Fruit fly (Drosophila melanogaster) whole organism, adult: ENCODE results near the gene Cpr66Cb.
A peak's percentile ranks its signal among the peaks of the same experiment; 100 is the strongest.

Experiments used
- CG11617 ChIP-seq: fragments of 200-800 bp; sonication (Bioruptor generic); optimal IDR thresholded peaks from 2 replicates; lab custom pipeline; 2017; ENCODE audit warnings: mild to moderate bottlenecking, missing biosample characterization, missing genetic modification reagents, missing genetic modification characterization
- CG12768 ChIP-seq: fragments of 200-800 bp; sonication (Bioruptor generic); optimal IDR thresholded peaks from 2 replicates; lab custom pipeline; 2017; ENCODE audit warnings: missing biosample characterization, missing genetic modification characterization, mild to moderate bottlenecking, moderate library complexity, missing genetic modification reagents
- CG14711 ChIP-seq: fragments of 200-800 bp; sonication (Bioruptor generic); optimal IDR thresholded peaks from 2 replicates; lab custom pipeline; 2018; ENCODE audit warnings: missing biosample characterization, mild to moderate bottlenecking, missing genetic modification characterization, moderate library complexity
- CG1620 ChIP-seq: fragments of 200-800 bp; sonication (Bioruptor generic); optimal IDR thresholded peaks from 2 replicates; lab custom pipeline; 2016; ENCODE audit warnings: missing biosample characterization, missing genetic modification characterization
- CG33017 ChIP-seq: fragments of 200-800 bp; sonication (Bioruptor generic); optimal IDR thresholded peaks from 2 replicates; lab custom pipeline; 2018; ENCODE audit warnings: missing biosample characterization, mild to moderate bottlenecking, missing genetic modification characterization, moderate library complexity
- CG5204 ChIP-seq: fragments of 200-800 bp; sonication (Bioruptor generic); optimal IDR thresholded peaks from 2 replicates; lab custom pipeline; 2016; ENCODE audit warnings: missing biosample characterization, missing genetic modification characterization
- CG7045 ChIP-seq: fragments of 200-800 bp; sonication (Bioruptor generic); optimal IDR thresholded peaks from 2 replicates; lab custom pipeline; 2017; ENCODE audit warnings: missing biosample characterization, mild to moderate bottlenecking, missing genetic modification characterization
- CG7101 ChIP-seq: fragments of 200-800 bp; sonication (Bioruptor generic); optimal IDR thresholded peaks from 2 replicates; lab custom pipeline; 2018; ENCODE audit warnings: missing biosample characterization, mild to moderate bottlenecking, missing genetic modification characterization, moderate library complexity
- Clk ChIP-seq: fragments of 200-800 bp; sonication (Bioruptor generic); optimal IDR thresholded peaks from 2 replicates; lab custom pipeline; 2017; ENCODE audit warnings: missing biosample characterization, missing genetic modification characterization
- Crg-1 ChIP-seq: fragments of 200-800 bp; sonication (Bioruptor generic); optimal IDR thresholded peaks from 2 replicates; lab custom pipeline; 2016; ENCODE audit warnings: missing biosample characterization, missing genetic modification characterization
- Hr96 ChIP-seq: fragments of 200-800 bp; sonication (Bioruptor generic); optimal IDR thresholded peaks from 2 replicates; lab custom pipeline; 2016; ENCODE audit warnings: missing biosample characterization, missing genetic modification characterization
- Mnt ChIP-seq: fragments of 200-800 bp; sonication (Bioruptor generic); optimal IDR thresholded peaks from 2 replicates; lab custom pipeline; 2016; ENCODE audit warnings: missing biosample characterization, mild to moderate bottlenecking, missing genetic modification characterization
- bab1 ChIP-seq: fragments of 200-800 bp; sonication (Bioruptor generic); optimal IDR thresholded peaks from 3 replicates; lab custom pipeline; 2019; ENCODE audit warnings: missing biosample characterization, mild to moderate bottlenecking, missing genetic modification characterization, moderate library complexity
- cic ChIP-seq: fragments of 200-800 bp; sonication (Bioruptor generic); optimal IDR thresholded peaks from 2 replicates; lab custom pipeline; 2017; ENCODE audit warnings: missing biosample characterization, mild to moderate bottlenecking, missing genetic modification characterization, moderate library complexity
- cnc ChIP-seq, 2 experiments: fragments of >200 bp; optimal IDR thresholded peaks; 2 replicates each; lab custom pipeline; 2017
- kay ChIP-seq: fragments of 200-800 bp; sonication (Bioruptor generic); peaks from one replicate; lab custom pipeline; 2016; ENCODE audit warnings: missing biosample characterization, missing genetic modification characterization, borderline replicate concordance
- ovo ChIP-seq: fragments of 200-800 bp; sonication (Bioruptor generic); optimal IDR thresholded peaks from 2 replicates; lab custom pipeline; 2016; ENCODE audit warnings: missing biosample characterization, missing genetic modification characterization
- pad ChIP-seq: fragments of 200-800 bp; sonication (Bioruptor generic); optimal IDR thresholded peaks from 3 replicates; lab custom pipeline; 2017; ENCODE audit warnings: missing biosample characterization, missing genetic modification characterization, mild to moderate bottlenecking, moderate library complexity, missing genetic modification reagents
- tj ChIP-seq: fragments of 200-800 bp; sonication (Bioruptor generic); optimal IDR thresholded peaks from 3 replicates; lab custom pipeline; 2017; ENCODE audit warnings: missing biosample characterization, mild to moderate bottlenecking, missing genetic modification characterization, moderate library complexity
- toe ChIP-seq: fragments of 200-800 bp; sonication (Bioruptor generic); optimal IDR thresholded peaks from 2 replicates; lab custom pipeline; 2016; ENCODE audit warnings: missing biosample characterization, missing genetic modification characterization

Cpr66Cb gene

DNA sequence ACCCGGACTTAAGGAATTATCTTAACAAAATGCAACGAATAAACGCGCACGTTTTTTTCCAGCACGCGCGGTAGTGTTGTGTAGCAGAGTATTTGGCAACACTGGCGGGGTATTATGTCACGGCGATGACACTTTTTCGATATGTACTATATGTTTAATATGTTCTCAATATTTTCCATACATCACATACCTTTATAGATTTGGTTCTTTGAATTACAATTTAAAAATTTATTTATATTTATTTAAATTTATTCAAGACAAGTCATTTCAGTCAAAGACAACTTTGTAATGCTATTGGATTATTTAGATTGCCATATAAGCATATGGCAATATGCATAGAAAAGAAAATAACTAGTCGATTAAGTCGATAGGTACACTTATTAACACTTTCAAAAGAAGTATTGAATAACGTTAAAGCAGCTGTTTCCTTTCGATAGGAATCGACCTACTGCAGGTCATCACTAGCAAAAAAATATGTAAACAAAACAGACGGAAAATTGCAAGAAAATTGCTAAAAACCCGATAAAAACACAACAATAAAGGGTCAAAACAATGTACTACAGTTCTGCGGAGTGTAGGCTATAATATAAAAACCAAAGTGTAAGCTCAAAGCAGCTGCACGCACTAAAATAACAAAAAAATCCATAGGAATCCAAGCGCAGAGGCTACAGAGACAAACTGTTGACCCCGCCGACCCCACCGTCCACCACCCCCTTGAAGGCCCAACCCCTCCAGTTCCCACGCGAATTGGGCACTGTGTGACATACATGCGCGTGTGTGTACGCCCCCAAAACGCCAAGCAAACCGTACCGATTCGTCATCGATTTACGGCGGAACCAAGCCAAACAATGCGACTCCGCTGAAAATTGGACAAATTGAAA, 9.9 kb downstream of the Cpr66Cb start, which contains the start of the genes CG7182 and GAPcenA:
Gene CG7182 (minus strand): TSS at position 283 of the 881 bp plus-strand sequence.
Gene GAPcenA (plus strand): TSS at position 462 of the 881 bp plus-strand sequence.
- TF ChIP-seq cnc (optimal IDR thresholded peaks at IDR 0.05; lab: Kevin White, UChicago) (no peak), Hr96 (GFP tag; lab: Kevin White, UChicago) (peak; percentile 65), Crg-1 (GFP tag; lab: Kevin White, UChicago) (peak; percentile 68), CG5204 (GFP tag; lab: Kevin White, UChicago) (no peak), cic (GFP tag; lab: Kevin White, UChicago) (no peak), Clk (GFP tag; lab: Kevin White, UChicago) (peak; percentile 56), ovo (GFP tag; lab: Kevin White, UChicago) (peak; percentile 50), CG12768 (GFP tag; lab: Kevin White, UChicago) (peak; percentile 76), bab1 (GFP tag; lab: Kevin White, UChicago) (peak; percentile 80), pad (GFP tag; lab: Kevin White, UChicago) (peak; percentile 81), CG33017 (peak; percentile 83), kay (GFP tag; lab: Kevin White, UChicago) (no peak), toe (GFP tag; lab: Kevin White, UChicago) (peak; percentile 77), CG14711 (tag; lab: Kevin White, UChicago) (peak; percentile 89), CG1620 (GFP tag; lab: Kevin White, UChicago) (peak; percentile 79), CG7045 (GFP tag; lab: Kevin White, UChicago) (peak; percentile 80), CG11617 (peak; percentile 88), Mnt (GFP tag; lab: Kevin White, UChicago) (peak; percentile 94), tj (GFP tag; lab: Kevin White, UChicago) (peak; percentile 62), CG7101 (tag; lab: Kevin White, UChicago) (peak; percentile 89)

DNA sequence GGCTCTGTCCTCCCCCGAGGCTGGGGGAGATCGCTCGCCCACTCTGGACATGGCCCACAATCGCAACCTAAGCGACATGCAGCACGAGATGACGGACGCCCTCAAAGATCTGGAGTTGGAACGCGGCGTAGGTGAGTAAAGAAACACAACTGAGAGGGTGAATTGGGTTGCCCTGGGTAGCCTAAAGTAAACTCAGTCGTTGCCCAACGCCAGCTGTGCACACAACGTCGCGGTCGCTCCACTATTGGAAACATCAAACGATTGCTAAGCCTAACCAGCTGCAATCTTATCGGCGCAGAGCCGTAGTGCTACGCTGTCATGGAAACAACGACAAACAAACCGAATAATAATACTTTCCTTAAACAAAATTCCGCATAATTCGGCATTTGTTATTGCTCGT, 10.9 kb downstream of the Cpr66Cb start:
- peak; percentile 16 for TF ChIP-seq CG7101 (tag; lab: Kevin White, UChicago)
- no peak for TF ChIP-seq CG1620 (GFP tag; lab: Kevin White, UChicago)

DNA sequence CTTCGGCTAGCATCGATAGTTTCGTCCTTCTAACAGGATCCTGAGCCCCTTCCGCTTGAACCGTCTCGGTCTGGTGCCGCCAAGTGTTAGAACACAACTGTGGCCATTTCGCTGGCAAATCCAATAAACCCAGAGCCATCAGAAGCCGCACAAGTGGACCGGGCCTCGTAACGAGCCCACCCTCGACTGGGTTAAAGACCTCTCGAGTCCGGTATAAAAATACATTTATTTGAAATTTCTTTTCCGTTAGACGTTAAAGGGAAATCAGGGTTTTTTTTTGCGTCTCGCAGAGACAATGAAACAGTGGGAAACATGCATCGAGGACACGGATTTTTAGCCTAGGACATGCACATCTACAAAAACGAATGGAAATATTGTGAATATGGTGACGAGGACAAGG, 19.7 kb downstream of the Cpr66Cb start, which contains the start of gene Culd:
Gene Culd (minus strand): TSS at position 101 of the 400 bp plus-strand sequence.
- TF ChIP-seq CG33017 (no peak), CG7101 (tag; lab: Kevin White, UChicago) (no peak), Clk (GFP tag; lab: Kevin White, UChicago) (no peak), CG5204 (GFP tag; lab: Kevin White, UChicago) (no peak)

DNA sequence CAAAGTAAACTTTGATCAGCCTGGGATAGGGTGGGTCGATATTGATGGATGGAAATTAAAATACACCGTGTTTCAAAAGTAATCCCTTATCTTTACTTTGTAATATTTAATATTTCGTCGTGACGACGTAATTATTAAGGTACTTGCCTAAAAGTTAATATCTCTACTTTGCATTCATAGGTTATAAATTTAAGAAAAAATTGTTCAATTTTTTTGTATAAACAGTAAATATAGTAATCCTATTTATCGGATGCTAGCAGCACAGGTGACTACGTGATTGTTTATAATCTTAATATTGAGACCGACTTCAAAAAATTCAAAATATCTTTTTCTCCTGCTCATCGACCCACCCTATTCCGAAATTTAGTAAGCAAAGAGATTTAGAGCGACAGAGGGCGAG, 21.7 kb downstream of the Cpr66Cb start:
- TF ChIP-seq Crg-1 (GFP tag; lab: Kevin White, UChicago) (no peak), CG7101 (tag; lab: Kevin White, UChicago) (peak; percentile 37), cnc (optimal IDR thresholded peaks at IDR 0.05; lab: Kevin White, UChicago) (no peak), cic (GFP tag; lab: Kevin White, UChicago) (no peak), pad (GFP tag; lab: Kevin White, UChicago) (no peak), bab1 (GFP tag; lab: Kevin White, UChicago) (peak; percentile 52), kay (GFP tag; lab: Kevin White, UChicago) (no peak), Clk (GFP tag; lab: Kevin White, UChicago) (no peak), Hr96 (GFP tag; lab: Kevin White, UChicago) (no peak), tj (GFP tag; lab: Kevin White, UChicago) (no peak), CG7045 (GFP tag; lab: Kevin White, UChicago) (peak; percentile 6), ovo (GFP tag; lab: Kevin White, UChicago) (no peak), CG14711 (tag; lab: Kevin White, UChicago) (peak; percentile 38), CG1620 (GFP tag; lab: Kevin White, UChicago) (no peak), CG11617 (peak; percentile 65), Mnt (GFP tag; lab: Kevin White, UChicago) (no peak), CG12768 (GFP tag; lab: Kevin White, UChicago) (peak; percentile 7), toe (GFP tag; lab: Kevin White, UChicago) (no peak), CG33017 (peak; percentile 8), CG5204 (GFP tag; lab: Kevin White, UChicago) (no peak)

DNA sequence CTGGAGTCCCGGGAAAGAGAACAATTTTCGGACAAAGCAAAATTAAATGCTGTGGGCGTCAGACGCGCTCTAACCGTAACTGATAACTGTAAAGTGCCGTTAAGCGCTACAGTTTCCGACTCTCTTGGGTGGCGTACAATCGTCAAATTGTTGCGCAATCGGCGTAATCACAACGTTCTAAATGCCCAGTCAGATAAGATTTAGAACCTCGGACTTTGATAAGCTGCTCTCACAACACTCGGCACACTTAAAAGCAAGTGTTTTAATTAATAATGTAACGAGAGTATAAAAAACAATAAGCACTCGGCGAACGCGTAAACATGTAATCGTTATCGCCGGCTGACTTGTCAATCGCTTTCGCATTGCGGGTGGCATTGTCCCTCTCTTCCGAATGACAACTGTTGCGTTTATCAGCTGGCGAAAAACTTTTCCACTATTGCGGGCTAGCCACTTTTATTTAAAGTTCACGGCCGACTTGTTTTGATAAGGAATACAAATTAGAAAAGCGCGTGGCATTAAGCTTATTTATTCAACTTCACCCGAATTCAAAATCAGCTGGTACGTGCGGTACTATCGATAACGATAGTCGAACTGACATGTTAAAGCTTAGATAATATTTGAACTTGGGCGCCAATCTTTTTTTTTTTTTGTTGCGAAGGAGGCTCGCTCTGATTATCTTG, 22.4 kb downstream of the Cpr66Cb start:
- TF ChIP-seq tj (GFP tag; lab: Kevin White, UChicago) (peak; percentile 61), CG12768 (GFP tag; lab: Kevin White, UChicago) (peak; percentile 73), Clk (GFP tag; lab: Kevin White, UChicago) (no peak), pad (GFP tag; lab: Kevin White, UChicago) (no peak), kay (GFP tag; lab: Kevin White, UChicago) (peak; percentile 99), Hr96 (GFP tag; lab: Kevin White, UChicago) (peak; percentile 31), Mnt (GFP tag; lab: Kevin White, UChicago) (peak; percentile 32), ovo (GFP tag; lab: Kevin White, UChicago) (peak; percentile 98), cic (GFP tag; lab: Kevin White, UChicago) (peak; percentile 99)
